Worm (Caenorhabditis elegans) whole organism, L1 larva: Measurements from ENCODE around the gene K07B1.4.
A peak's percentile ranks its signal among the peaks of the same experiment; 100 is the strongest.

Experiments
- C04F5.9 ChIP-seq: sonication (generic microtip); optimal IDR thresholded peaks from 2 replicates; lab custom pipeline; 2016; ENCODE audit warnings: missing genetic modification characterization, missing compliant biosample characterization
- C16A3.4 ChIP-seq: fragments of 150-350 bp; optimal IDR thresholded peaks from 2 replicates; lab custom pipeline; 2014; ENCODE audit warnings: missing biosample characterization, missing genetic modification characterization
- F16B12.6 ChIP-seq: fragments of 150-350 bp; optimal IDR thresholded peaks from 2 replicates; lab custom pipeline; 2014; ENCODE audit warnings: missing biosample characterization, missing genetic modification characterization
- aha-1 ChIP-seq: fragments of 150-350 bp; optimal IDR thresholded peaks from 2 replicates; lab custom pipeline; 2014; ENCODE audit warnings: missing biosample characterization, missing genetic modification characterization
- blmp-1 ChIP-seq: fragments of 150-350 bp; optimal IDR thresholded peaks from 2 replicates; lab custom pipeline; 2014; ENCODE audit warnings: missing biosample characterization, missing genetic modification characterization
- ceh-63 ChIP-seq: fragments of 200-800 bp; sonication (Bioruptor generic); optimal IDR thresholded peaks from 2 replicates; lab custom pipeline; 2018; ENCODE audit warnings: mild to moderate bottlenecking, missing genetic modification characterization, missing compliant biosample characterization
- ceh-8 ChIP-seq: fragments of 200-800 bp; sonication (Bioruptor generic); optimal IDR thresholded peaks from 2 replicates; lab custom pipeline; 2018; ENCODE audit warnings: mild to moderate bottlenecking, missing genetic modification characterization, moderate library complexity, missing compliant biosample characterization
- dpl-1 ChIP-seq, 3 experiments: fragments of 150-350 bp in 2 of 3; sonication (generic microtip) in 1 of 3; optimal IDR thresholded peaks; 2 replicates each; lab custom pipeline; 2014 to 2017; ENCODE audit warnings: missing biosample characterization in 3 of 3, missing genetic modification characterization in 3 of 3, missing genetic modification reagents in 3 of 3
- dsc-1 ChIP-seq: sonication (generic microtip); optimal IDR thresholded peaks from 2 replicates; lab custom pipeline; 2016; ENCODE audit warnings: mild to moderate bottlenecking, missing genetic modification characterization, missing compliant biosample characterization
- efl-1 ChIP-seq, 4 experiments: fragments of 150-350 bp; optimal IDR thresholded peaks in 3 of 4; peaks in 1 of 4; 1 replicate in 1 of 4; 2 replicates in 3 of 4; lab custom pipeline; 2014; ENCODE audit warnings: missing biosample characterization in 2 of 4, missing genetic modification characterization in 2 of 4, missing genetic modification reagents in 2 of 4
- egl-13 ChIP-seq: sonication (generic microtip); optimal IDR thresholded peaks from 2 replicates; lab custom pipeline; 2016; ENCODE audit warnings: missing genotype, missing genetic modification reagents, missing genetic modification characterization, missing compliant biosample characterization
- elt-2 ChIP-seq: sonication (generic microtip); optimal IDR thresholded peaks from 2 replicates; lab custom pipeline; 2016; ENCODE audit warnings: missing genetic modification characterization, mild to moderate bottlenecking, inconsistent platforms, missing compliant biosample characterization, missing genetic modification reagents
- elt-3 ChIP-seq, 6 experiments: fragments of 150-350 bp in 1 of 6; sonication (generic microtip); optimal IDR thresholded peaks; 2 replicates each; lab custom pipeline; 2017 to 2018; ENCODE audit warnings: missing biosample characterization in 6 of 6, missing genetic modification characterization in 6 of 6, inconsistent platforms in 1 of 6
- fkh-10 ChIP-seq: sonication (generic microtip); optimal IDR thresholded peaks from 2 replicates; lab custom pipeline; 2017; ENCODE audit warnings: missing biosample characterization, missing genetic modification reagents, missing genetic modification characterization
- fos-1 ChIP-seq: fragments of 150-350 bp; optimal IDR thresholded peaks from 2 replicates; lab custom pipeline; 2014; ENCODE audit warnings: missing biosample characterization, missing genetic modification characterization
- hlh-17 ChIP-seq: fragments of 200-800 bp; sonication (Bioruptor generic); optimal IDR thresholded peaks from 2 replicates; lab custom pipeline; 2018; ENCODE audit warnings: missing genetic modification characterization, mild to moderate bottlenecking, missing compliant biosample characterization, moderate library complexity, borderline replicate concordance
- irx-1 ChIP-seq: sonication (generic microtip); optimal IDR thresholded peaks from 2 replicates; lab custom pipeline; 2016; ENCODE audit warnings: missing genetic modification characterization, missing compliant biosample characterization
- jun-1 ChIP-seq: fragments of 150-350 bp; optimal IDR thresholded peaks from 2 replicates; lab custom pipeline; 2014; ENCODE audit warnings: missing biosample characterization, missing genetic modification reagents, missing genetic modification characterization
- lin-14 ChIP-seq: fragments of 200-800 bp; sonication (Bioruptor generic); optimal IDR thresholded peaks from 2 replicates; lab custom pipeline; 2018; ENCODE audit warnings: mild to moderate bottlenecking, missing genetic modification characterization, moderate library complexity, missing compliant biosample characterization
- lin-35 ChIP-seq, 2 experiments: fragments of 150-350 bp; optimal IDR thresholded peaks; 2 replicates each; lab custom pipeline; 2014; ENCODE audit warnings: missing biosample characterization in 2 of 2, missing genetic modification characterization in 2 of 2, missing genetic modification reagents in 2 of 2
- lin-39 ChIP-seq: fragments of 150-350 bp; optimal IDR thresholded peaks from 2 replicates; lab custom pipeline; 2014; ENCODE audit warnings: missing biosample characterization, missing genetic modification reagents, missing genetic modification characterization
- lir-3 ChIP-seq: sonication (generic microtip); optimal IDR thresholded peaks from 2 replicates; lab custom pipeline; 2016; ENCODE audit warnings: mild to moderate bottlenecking, missing genetic modification characterization, moderate library complexity, missing compliant biosample characterization; ENCODE audit not compliant: poor library complexity
- lsy-2 ChIP-seq, 2 experiments: fragments of 150-350 bp; optimal IDR thresholded peaks; 2 replicates each; lab custom pipeline; 2014; ENCODE audit warnings: missing biosample characterization in 2 of 2, missing genetic modification characterization in 2 of 2
- mab-9 ChIP-seq: fragments of 200-800 bp; sonication (Bioruptor generic); IDR thresholded peaks from 2 replicates; pipeline ENCODE4 v1.3.6; 2022; ENCODE audit warnings: missing genetic modification reagents, missing genetic modification characterization, missing compliant biosample characterization
- mdl-1 ChIP-seq, 2 experiments: fragments of 150-350 bp; optimal IDR thresholded peaks; 2 replicates each; lab custom pipeline; 2014 to 2017; ENCODE audit warnings: missing biosample characterization in 2 of 2, missing genetic modification characterization in 2 of 2, inconsistent platforms in 1 of 2
- mep-1 ChIP-seq: fragments of 150-350 bp; optimal IDR thresholded peaks from 2 replicates; lab custom pipeline; 2014; ENCODE audit warnings: missing biosample characterization, missing genetic modification characterization
- nhr-19 ChIP-seq: fragments of 200-800 bp; sonication (Bioruptor generic); conservative IDR thresholded peaks from 2 replicates; pipeline ENCODE4 v1.3.6; 2022; ENCODE audit warnings: missing genetic modification characterization, missing compliant biosample characterization
- nhr-20 ChIP-seq: sonication (generic microtip); optimal IDR thresholded peaks from 2 replicates; lab custom pipeline; 2016; ENCODE audit warnings: mild to moderate bottlenecking, missing genetic modification characterization, missing compliant biosample characterization
- nhr-47 ChIP-seq: sonication (generic microtip); optimal IDR thresholded peaks from 2 replicates; lab custom pipeline; 2016; ENCODE audit warnings: mild to moderate bottlenecking, missing genetic modification characterization, moderate library complexity, missing compliant biosample characterization
- nhr-71 ChIP-seq: sonication (generic microtip); optimal IDR thresholded peaks from 2 replicates; lab custom pipeline; 2016; ENCODE audit warnings: mild to moderate bottlenecking, missing genetic modification characterization, moderate library complexity, missing compliant biosample characterization
- nhr-76 ChIP-seq: sonication (generic microtip); optimal IDR thresholded peaks from 2 replicates; lab custom pipeline; 2017; ENCODE audit warnings: missing biosample characterization, missing genetic modification characterization
- nhr-77 ChIP-seq: fragments of 150-350 bp; optimal IDR thresholded peaks from 2 replicates; lab custom pipeline; 2014; ENCODE audit warnings: missing biosample characterization, missing genetic modification characterization
- nhr-84 ChIP-seq: sonication (generic microtip); optimal IDR thresholded peaks from 2 replicates; lab custom pipeline; 2017; ENCODE audit warnings: missing biosample characterization, missing genetic modification characterization
- nhr-85 ChIP-seq: sonication (generic microtip); peaks from one replicate; lab custom pipeline; 2016; ENCODE audit warnings: missing genetic modification characterization, inconsistent platforms, missing compliant biosample characterization
- nhr-90 ChIP-seq: sonication (generic microtip); optimal IDR thresholded peaks from 2 replicates; lab custom pipeline; 2016; ENCODE audit warnings: mild to moderate bottlenecking, missing genetic modification characterization, missing compliant biosample characterization; ENCODE audit not compliant: poor library complexity
- rnt-1 ChIP-seq: sonication (generic microtip); optimal IDR thresholded peaks from 2 replicates; lab custom pipeline; 2016; ENCODE audit warnings: mild to moderate bottlenecking, missing genetic modification characterization, moderate library complexity, missing compliant biosample characterization
- skn-1 ChIP-seq: fragments of 150-350 bp; optimal IDR thresholded peaks from 2 replicates; lab custom pipeline; 2014; ENCODE audit warnings: missing biosample characterization, missing genetic modification characterization
- snpc-4 ChIP-seq: fragments of 150-350 bp; optimal IDR thresholded peaks from 2 replicates; lab custom pipeline; 2014; ENCODE audit warnings: missing biosample characterization, missing genetic modification characterization
- snu-23 ChIP-seq: sonication (generic microtip); optimal IDR thresholded peaks from 2 replicates; lab custom pipeline; 2016; ENCODE audit warnings: missing genetic modification characterization, missing compliant biosample characterization
- sox-4 ChIP-seq: sonication (generic microtip); optimal IDR thresholded peaks from 2 replicates; lab custom pipeline; 2016; ENCODE audit warnings: missing genetic modification characterization, missing compliant biosample characterization
- tbx-2 ChIP-seq: sonication (generic microtip); optimal IDR thresholded peaks from 2 replicates; lab custom pipeline; 2016; ENCODE audit warnings: missing genetic modification characterization, missing compliant biosample characterization
- unc-130 ChIP-seq: fragments of 150-350 bp; optimal IDR thresholded peaks from 2 replicates; lab custom pipeline; 2017; ENCODE audit warnings: missing biosample characterization, missing genetic modification characterization, inconsistent platforms
- unc-86 ChIP-seq: sonication (generic microtip); optimal IDR thresholded peaks from 2 replicates; lab custom pipeline; 2016; ENCODE audit warnings: missing genetic modification characterization, missing compliant biosample characterization
- xbp-1 ChIP-seq: sonication (generic microtip); optimal IDR thresholded peaks from 2 replicates; lab custom pipeline; 2016; ENCODE audit warnings: missing genetic modification characterization, missing compliant biosample characterization
- ztf-11 ChIP-seq, 2 experiments: sonication (generic microtip); optimal IDR thresholded peaks; 2 replicates each; lab custom pipeline; 2016 to 2017; ENCODE audit warnings: missing genetic modification characterization in 2 of 2, missing biosample characterization in 1 of 2, missing compliant biosample characterization in 1 of 2
- ztf-4 ChIP-seq: fragments of 150-350 bp; optimal IDR thresholded peaks from 2 replicates; lab custom pipeline; 2014; ENCODE audit warnings: missing biosample characterization, missing genetic modification characterization

Gene K07B1.4

DNA sequence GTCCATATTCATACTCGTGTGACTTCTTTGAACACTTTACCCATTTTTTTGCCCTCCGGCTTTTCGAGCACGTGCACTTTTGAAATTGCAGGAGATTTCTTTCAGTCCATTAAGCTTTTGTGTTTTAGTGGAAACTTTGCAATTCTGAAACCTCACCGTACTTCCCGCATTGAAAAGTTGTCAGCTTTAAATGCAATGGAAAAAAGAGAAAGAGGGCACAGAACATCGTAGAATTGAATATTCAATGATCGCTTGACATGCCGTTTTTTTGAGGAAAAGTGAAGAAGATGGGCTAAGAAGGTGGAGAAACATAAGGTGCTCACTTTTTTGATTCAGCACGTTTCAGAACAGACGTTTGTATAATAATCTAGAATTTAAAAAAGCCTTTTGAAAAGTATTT, 14.4 kb upstream of the K07B1.4 start:
- TF ChIP-seq nhr-77 (no peak), nhr-85 (no peak), unc-130 (tag; lab: Kevin White, UChicago) (no peak), jun-1 (tag; lab: Kevin White, UChicago) (no peak), sox-4 (tag; lab: Kevin White, UChicago) (no peak), efl-1 (optimal IDR thresholded peaks at IDR 0.05; lab: Kevin White, UChicago) (no peak), efl-1 (GFP tag; optimal IDR thresholded peaks at IDR 0.05 in 1 of 2; lab: Kevin White, UChicago) (no peak), nhr-19 (GFP tag; lab: Robert Waterston, UW) (no peak), C04F5.9 (no peak)

DNA sequence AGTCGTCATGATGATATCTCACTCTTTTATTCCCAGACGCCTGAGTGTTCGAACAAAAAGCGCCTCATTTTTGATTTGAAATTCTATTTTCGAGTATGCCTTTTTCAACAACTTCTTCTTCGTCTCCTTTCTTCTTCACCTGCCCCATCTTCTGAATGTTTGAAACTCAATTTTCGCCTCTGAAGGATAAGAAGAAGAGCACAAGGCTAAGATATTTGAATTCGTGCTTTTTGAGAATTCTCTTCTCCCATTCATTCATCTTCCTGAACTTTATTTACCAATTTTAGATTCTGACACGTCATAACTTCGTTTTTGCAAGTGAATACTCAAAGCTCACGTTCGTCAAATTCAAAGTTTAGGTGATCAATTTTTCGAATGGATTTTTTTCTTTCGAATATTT, 11.8 kb upstream of the K07B1.4 start:
- TF ChIP-seq lin-14 (GFP tag; lab: Kevin White, UChicago): peak; percentile 29
- TF ChIP-seq elt-3 (tag; optimal IDR thresholded peaks at IDR 0.05; lab: Kevin White, UChicago): no peak
- peak; percentile 80 for TF ChIP-seq fkh-10 (GFP tag; lab: Kevin White, UChicago)

DNA sequence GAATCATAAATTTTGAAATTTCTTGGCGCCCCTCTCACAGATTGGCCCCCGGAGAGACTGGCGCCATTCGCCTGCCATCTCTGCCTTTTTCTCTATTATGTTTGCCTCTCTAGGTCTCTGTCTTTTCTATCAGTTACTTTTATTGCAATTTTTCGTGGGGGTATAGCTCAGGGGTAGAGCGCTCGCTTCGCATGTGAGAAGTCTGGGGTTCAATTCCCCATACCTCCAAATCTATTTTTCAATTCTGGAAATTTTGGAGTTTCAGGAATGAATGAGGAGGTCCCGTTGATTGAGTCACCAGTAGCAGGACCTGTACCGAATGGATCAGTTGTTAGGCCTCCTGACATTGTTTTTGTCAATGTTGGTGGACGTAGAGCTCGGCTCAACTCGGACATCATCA, 10.7 kb upstream of the K07B1.4 start, which contains the start of gene kvs-3:
Gene kvs-3 (plus strand): TSS at position 266 of the 400 bp plus-strand sequence.
- peak; percentile 54 for TF ChIP-seq snu-23 (GFP tag; lab: Kevin White, UChicago)
- peak; percentile 6 for TF ChIP-seq ztf-4 (tag; lab: Kevin White, UChicago)
- TF ChIP-seq dsc-1 (tag; lab: Kevin White, UChicago): peak; percentile 36
- peak; percentile 33 for TF ChIP-seq C16A3.4 (tag; lab: Kevin White, UChicago)
- no peak for TF ChIP-seq aha-1 (tag; lab: Kevin White, UChicago)
- no peak for TF ChIP-seq lir-3 (tag; lab: Kevin White, UChicago)
- peak; percentile 47 for TF ChIP-seq elt-2 (tag; lab: Kevin White, UChicago)
- TF ChIP-seq lin-39 (tag; lab: Kevin White, UChicago): no peak
- peak; percentile 57 for TF ChIP-seq mep-1 (tag; lab: Kevin White, UChicago)
- peak in 2 of 3 experiments; percentile 27 to 30 for TF ChIP-seq dpl-1 (GFP tag; optimal IDR thresholded peaks at IDR 0.05; lab: Kevin White, UChicago)
- TF ChIP-seq ceh-63 (GFP tag; lab: Kevin White, UChicago): no peak
- TF ChIP-seq rnt-1: peak; percentile 48
- peak; percentile 8 for TF ChIP-seq nhr-77
- peak; percentile 15 to 22 for TF ChIP-seq efl-1 (optimal IDR thresholded peaks at IDR 0.05; lab: Kevin White, UChicago)
- peak in 1 of 2 experiments; percentile 93 for TF ChIP-seq efl-1 (GFP tag; optimal IDR thresholded peaks at IDR 0.05 in 1 of 2; lab: Kevin White, UChicago)
- TF ChIP-seq sox-4 (tag; lab: Kevin White, UChicago): no peak
- TF ChIP-seq nhr-20 (tag; lab: Kevin White, UChicago): peak; percentile 50
- peak; percentile 30 for TF ChIP-seq tbx-2 (tag; lab: Kevin White, UChicago)
- peak; percentile 31 for TF ChIP-seq fos-1 (tag; lab: Kevin White, UChicago)
- no peak for TF ChIP-seq jun-1 (tag; lab: Kevin White, UChicago)
- no peak for TF ChIP-seq elt-3 (tag; optimal IDR thresholded peaks at IDR 0.05; lab: Kevin White, UChicago)
- peak; percentile 39 for TF ChIP-seq skn-1 (tag; lab: Kevin White, UChicago)
- TF ChIP-seq nhr-84 (tag; lab: Kevin White, UChicago): no peak
- peak; percentile 24 for TF ChIP-seq ceh-8 (GFP tag; lab: Kevin White, UChicago)
- peak; percentile 6 for TF ChIP-seq blmp-1
- TF ChIP-seq unc-130 (tag; lab: Kevin White, UChicago): peak; percentile 9
- TF ChIP-seq ztf-11 (tag; optimal IDR thresholded peaks at IDR 0.05; lab: Kevin White, UChicago): peak in 1 of 2 experiments; percentile 29
- TF ChIP-seq unc-86 (tag; lab: Kevin White, UChicago): no peak
- TF ChIP-seq xbp-1: peak; percentile 19
- 0 out of 2 replicates have a peak, but pooled peaks have one; percentile 34 for TF ChIP-seq mab-9
- no peak for TF ChIP-seq egl-13 (tag; lab: Kevin White, UChicago)
- TF ChIP-seq nhr-47: peak; percentile 55
- TF ChIP-seq irx-1 (tag; lab: Kevin White, UChicago): peak; percentile 27
- TF ChIP-seq nhr-71: peak; percentile 59
- peak; percentile 6 to 48 for TF ChIP-seq lsy-2 (tag; optimal IDR thresholded peaks at IDR 0.05; lab: Kevin White, UChicago)
- TF ChIP-seq mdl-1 (tag; optimal IDR thresholded peaks at IDR 0.05; lab: Kevin White, UChicago): peak in 1 of 2 experiments; percentile 51
- peak; percentile 55 for TF ChIP-seq nhr-85
- no peak for TF ChIP-seq snpc-4 (tag; lab: Kevin White, UChicago)
- peak; percentile 59 for TF ChIP-seq nhr-90 (tag; lab: Kevin White, UChicago)
- no peak for TF ChIP-seq hlh-17
- TF ChIP-seq lin-35 (GFP tag; optimal IDR thresholded peaks at IDR 0.05; lab: Kevin White, UChicago): peak in 1 of 2 experiments; percentile 63
- no peak for TF ChIP-seq F16B12.6 (tag; lab: Kevin White, UChicago)
- TF ChIP-seq lin-14 (GFP tag; lab: Kevin White, UChicago): peak; percentile 34
- peak; percentile 58 for TF ChIP-seq nhr-19 (GFP tag; lab: Robert Waterston, UW)
- peak; percentile 1 for TF ChIP-seq nhr-76 (tag; lab: Kevin White, UChicago)
